Fruit fly (Drosophila melanogaster) whole organism, prepupa: ENCODE results near the gene CG15728.

ENCODE experiments used
- CG7368 ChIP-seq: fragments of 200-800 bp; sonication (Bioruptor generic); optimal IDR thresholded peaks from 3 replicates; lab custom pipeline; 2016; ENCODE audit warnings: missing biosample characterization, missing genetic modification characterization
- Sox102F ChIP-seq: fragments of 200-800 bp; sonication (Bioruptor generic); optimal IDR thresholded peaks from 2 replicates; lab custom pipeline; 2016; ENCODE audit warnings: missing biosample characterization, mild to moderate bottlenecking, missing genetic modification characterization
- dsx ChIP-seq: fragments of 200-800 bp; optimal IDR thresholded peaks from 3 replicates; lab custom pipeline; 2019; ENCODE audit warnings: missing biosample characterization, mild to moderate bottlenecking, missing genetic modification characterization, moderate library complexity; ENCODE audit not compliant: poor library complexity, severe bottlenecking

dm6 chrX:12658999-12659560, 35.0 kb downstream of the CG15728 start, which contains the start of gene Tis11:
- no peak for TF ChIP-seq dsx
- TF ChIP-seq Sox102F = no peak
- TF ChIP-seq CG7368 (GFP tag; lab: Kevin White, UChicago) = no peak
